Worm (Caenorhabditis elegans): ENCODE data around the gene lgc-28.
"Not testable (repeated sequence)": the region's sequence is repeated elsewhere in the genome, so short reads cannot be mapped to it uniquely, and the experiment has no call there.

- TF ChIP-seq ekl-4 (GFP tag; IDR thresholded peaks at IDR 0.05); Y67H2A.10 (GFP tag; conservative IDR thresholded peaks at IDR 0.05): not testable (repeated sequence)
Observed at ce11 chrII:2665081-2665480, 40.2 kb downstream of the lgc-28 start, which contains the start of gene F22E5.2.
